Fruit fly (Drosophila melanogaster) whole organism, prepupa: ENCODE results near the gene CG6431.

Source experiments
- CG10631 ChIP-seq: fragments of 200-800 bp; sonication (Bioruptor generic); optimal IDR thresholded peaks from 2 replicates; lab custom pipeline; 2016; ENCODE audit warnings: missing biosample characterization, missing genetic modification characterization
- CG8632 ChIP-seq: fragments of 200-800 bp; sonication (Bioruptor generic); optimal IDR thresholded peaks from 3 replicates; lab custom pipeline; 2016; ENCODE audit warnings: missing biosample characterization, missing genetic modification characterization
- Gug ChIP-seq: fragments of 200-800 bp; sonication (Bioruptor generic); IDR thresholded peaks from 2 replicates; pipeline ENCODE4 v1.3.6; 2022; ENCODE audit warnings: missing biosample characterization, missing genetic modification characterization
- Lpt ChIP-seq: fragments of 200-800 bp; sonication (Bioruptor generic); optimal IDR thresholded peaks from 3 replicates; lab custom pipeline; 2016; ENCODE audit warnings: missing biosample characterization, missing genetic modification characterization
- Smox ChIP-seq: fragments of 200-800 bp; sonication (Bioruptor generic); optimal IDR thresholded peaks from 3 replicates; lab custom pipeline; 2016; ENCODE audit warnings: missing biosample characterization, missing genetic modification characterization
- Sox102F ChIP-seq: fragments of 200-800 bp; sonication (Bioruptor generic); optimal IDR thresholded peaks from 2 replicates; lab custom pipeline; 2016; ENCODE audit warnings: missing biosample characterization, mild to moderate bottlenecking, missing genetic modification characterization
- achi ChIP-seq: fragments of 200-800 bp; sonication (Bioruptor generic); optimal IDR thresholded peaks from 3 replicates; lab custom pipeline; 2016; ENCODE audit warnings: missing biosample characterization, missing genetic modification characterization
- dsx ChIP-seq: fragments of 200-800 bp; optimal IDR thresholded peaks from 3 replicates; lab custom pipeline; 2019; ENCODE audit warnings: missing biosample characterization, mild to moderate bottlenecking, missing genetic modification characterization, moderate library complexity; ENCODE audit not compliant: poor library complexity, severe bottlenecking
- fd59A ChIP-seq: fragments of 200-800 bp; sonication (Bioruptor generic); optimal IDR thresholded peaks from 2 replicates; lab custom pipeline; 2017; ENCODE audit warnings: missing biosample characterization, mild to moderate bottlenecking, missing genetic modification characterization, missing genetic modification reagents
- fkh ChIP-seq: fragments of 200-800 bp; sonication (Bioruptor generic); optimal IDR thresholded peaks from 3 replicates; lab custom pipeline; 2017; ENCODE audit warnings: missing biosample characterization, mild to moderate bottlenecking, missing genetic modification characterization, moderate library complexity
- pdm3 ChIP-seq: fragments of 200-800 bp; sonication (Bioruptor generic); optimal IDR thresholded peaks from 3 replicates; lab custom pipeline; 2016; ENCODE audit warnings: missing biosample characterization, missing genetic modification characterization
- salr ChIP-seq, 2 experiments: fragments of 200-800 bp; sonication (Bioruptor generic); optimal IDR thresholded peaks; 3 replicates each; lab custom pipeline; 2016 to 2018; ENCODE audit warnings: missing biosample characterization in 2 of 2, missing genetic modification characterization in 2 of 2, mild to moderate bottlenecking in 1 of 2

dm6 chr2L:10736993-10737756 lies 13.2 kb downstream of the CG6431 start, which contains the start of the genes Vha16-5 and CG12299:
- TF ChIP-seq Sox102F = no peak
- TF ChIP-seq CG8632 = no peak
- TF ChIP-seq salr (GFP tag; optimal IDR thresholded peaks at IDR 0.05; lab: Kevin White, UChicago) = no peak
- no peak for TF ChIP-seq CG10631 (GFP tag; lab: Kevin White, UChicago)
- no peak for TF ChIP-seq pdm3 (GFP tag; lab: Kevin White, UChicago)
- TF ChIP-seq dsx (GFP tag; lab: Kevin White, UChicago) = no peak
- TF ChIP-seq Lpt = no peak
- no peak for TF ChIP-seq fd59A
- TF ChIP-seq Smox (GFP tag; lab: Kevin White, UChicago) = no peak
- TF ChIP-seq fkh (GFP tag; lab: Kevin White, UChicago) = peak; percentile 77
- TF ChIP-seq achi (GFP tag; lab: Kevin White, UChicago) = no peak
- no peak for TF ChIP-seq Gug
